Fruit fly (Drosophila melanogaster): Measurements from ENCODE around the gene CG3108.
A peak's percentile ranks its signal among the peaks of the same experiment; 100 is the strongest.

CG3108 gene

DNA sequence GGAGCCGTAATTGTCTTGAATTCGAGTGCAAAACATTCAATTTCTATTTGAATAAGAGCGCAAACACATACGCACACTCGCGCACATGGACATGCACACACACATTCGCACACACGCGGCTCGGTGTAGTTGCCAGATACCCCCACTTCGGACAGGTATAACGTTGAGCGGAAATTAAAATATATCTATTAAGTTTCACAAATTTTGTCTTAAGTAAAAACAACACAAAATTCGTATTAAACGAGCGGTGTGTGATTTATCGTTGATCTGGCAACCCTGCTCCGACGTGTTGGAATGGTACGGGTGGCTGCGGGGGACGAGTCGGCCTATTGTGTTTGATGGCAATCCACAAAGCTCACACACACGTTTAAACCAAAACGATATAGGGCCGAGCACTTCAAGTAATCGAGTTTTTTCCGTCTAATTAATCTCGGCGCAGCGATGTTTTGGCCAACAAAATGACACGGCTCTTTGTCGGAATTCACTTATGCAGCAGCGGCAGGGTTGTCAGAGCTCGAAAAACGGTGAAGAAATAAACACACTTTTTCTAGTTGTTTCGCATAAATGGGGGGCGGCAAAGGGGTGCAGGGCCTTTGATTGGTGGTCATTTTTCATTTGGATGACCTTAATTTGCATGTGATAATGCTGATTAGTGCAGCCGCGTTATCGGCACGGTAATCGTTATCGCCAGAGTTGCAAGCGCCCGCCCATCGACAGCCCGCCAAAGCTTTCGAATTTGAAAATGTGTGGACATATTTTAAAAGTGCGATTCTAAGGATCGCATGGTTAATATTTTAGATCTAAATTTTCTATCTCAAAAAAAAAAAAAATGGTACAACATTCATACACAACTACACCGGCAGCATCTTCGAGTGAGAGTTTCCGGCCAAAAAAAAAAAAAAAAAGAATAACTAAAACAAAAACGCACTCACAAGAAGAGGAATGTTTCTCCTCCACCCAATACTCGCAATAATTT, 35.3 kb downstream of the CG3108 start (continued):
- no peak for TF ChIP-seq Hr39 (optimal IDR thresholded peaks at IDR 0.05)
- no peak for TF ChIP-seq CHES-1-like (GFP tag; optimal IDR thresholded peaks at IDR 0.05)
- peak; percentile 42 for TF ChIP-seq Atf-2 (GFP tag; optimal IDR thresholded peaks at IDR 0.05)
- TF ChIP-seq CoRest (tag; optimal IDR thresholded peaks at IDR 0.05), result peak; percentile 72
- peak; percentile 66; the same call in 2 of the 3 replicates for TF ChIP-seq CG17361 (GFP tag; IDR thresholded peaks at IDR 0.05)
- peak; percentile 80 for TF ChIP-seq CG10366 (GFP tag; IDR thresholded peaks at IDR 0.05)
- TF ChIP-seq vnd (GFP tag; IDR thresholded peaks at IDR 0.05; ENCODE audit: partially characterized antibody), result no peak
- TF ChIP-seq CG13123 (GFP tag; optimal IDR thresholded peaks at IDR 0.05), result no peak
- TF ChIP-seq fu2 (GFP tag; optimal IDR thresholded peaks at IDR 0.05), result peak; percentile 54
- TF ChIP-seq CG9437 (GFP tag; optimal IDR thresholded peaks at IDR 0.05), result peak; percentile 9
- peak; percentile 35 for TF ChIP-seq CG18011 (GFP tag; optimal IDR thresholded peaks at IDR 0.05)
- no peak for TF ChIP-seq sima (GFP tag; optimal IDR thresholded peaks at IDR 0.05)
- peak; percentile 87 for TF ChIP-seq crol (GFP tag; IDR thresholded peaks at IDR 0.05)
- TF ChIP-seq CG2199 (GFP tag; IDR thresholded peaks at IDR 0.05), result no peak
- peak; percentile 70 for TF ChIP-seq CG32772 (GFP tag; IDR thresholded peaks at IDR 0.05)
- TF ChIP-seq Meics (GFP tag; optimal IDR thresholded peaks at IDR 0.05), result peak; percentile 73
- TF ChIP-seq Antp (GFP tag; optimal IDR thresholded peaks at IDR 0.05), result peak; percentile 17
- TF ChIP-seq CG8281 (tag; optimal IDR thresholded peaks at IDR 0.05), result peak; percentile 25
- peak; percentile 84 for TF ChIP-seq vvl (GFP tag; IDR thresholded peaks at IDR 0.05)
- TF ChIP-seq CG17612 (GFP tag; IDR thresholded peaks at IDR 0.05), result peak; percentile 42; the same call in 1 of the 2 replicates
- no peak for TF ChIP-seq br (optimal IDR thresholded peaks at IDR 0.05)
- TF ChIP-seq bowl (GFP tag; IDR thresholded peaks at IDR 0.05), result peak; percentile 54; the same call in 1 of the 2 replicates
- peak; percentile 80 for TF ChIP-seq CG12659 (GFP tag; optimal IDR thresholded peaks at IDR 0.05)
- TF ChIP-seq CG3726 (GFP tag; IDR thresholded peaks at IDR 0.05), result peak; percentile 57; the same call in 1 of the 3 replicates
- peak; percentile 13 for TF ChIP-seq fd64A (GFP tag; optimal IDR thresholded peaks at IDR 0.05)
- TF ChIP-seq CG18599 (GFP tag; optimal IDR thresholded peaks at IDR 0.05), result peak; percentile 88
- TF ChIP-seq CG1647 (GFP tag; optimal IDR thresholded peaks at IDR 0.05), result peak; percentile 18
- TF ChIP-seq CG15073 (GFP tag; optimal IDR thresholded peaks at IDR 0.05), result peak; percentile 7
- peak; percentile 36 for TF ChIP-seq YL-1 (GFP tag; optimal IDR thresholded peaks at IDR 0.05)
- TF ChIP-seq ap (GFP tag; IDR thresholded peaks at IDR 0.05), result peak; percentile 49; the same call in 1 of the 2 replicates
- TF ChIP-seq danr (GFP tag; IDR thresholded peaks at IDR 0.05), result peak; percentile 56; the same call in 1 of the 2 replicates
- TF ChIP-seq CG3847 (GFP tag; IDR thresholded peaks at IDR 0.05), result peak; percentile 81
- TF ChIP-seq CG11560 (tag; IDR thresholded peaks at IDR 0.05), result peak; percentile 46; the same call in 1 of the 3 replicates
- TF ChIP-seq CG10431 (GFP tag; optimal IDR thresholded peaks at IDR 0.05), result peak; percentile 37
- no peak for TF ChIP-seq D (optimal IDR thresholded peaks at IDR 0.05)
- peak; percentile 70 for TF ChIP-seq D (GFP tag; optimal IDR thresholded peaks at IDR 0.05)
- TF ChIP-seq z (GFP tag; IDR thresholded peaks at IDR 0.05), result no peak
- TF ChIP-seq Fer2 (tag; optimal IDR thresholded peaks at IDR 0.05), result peak; percentile 68
- 0 out of 3 replicates have a peak, but pooled peaks have one; percentile 27 for TF ChIP-seq Doc3 (GFP tag; IDR thresholded peaks at IDR 0.05; ENCODE audit: partially characterized antibody)
- TF ChIP-seq CG18619 (GFP tag; optimal IDR thresholded peaks at IDR 0.05), result peak; percentile 72
- TF ChIP-seq CG4617 (GFP tag; optimal IDR thresholded peaks at IDR 0.05; ENCODE audit: borderline replicate concordance), result peak; percentile 45
- TF ChIP-seq CG10209 (GFP tag; optimal IDR thresholded peaks at IDR 0.05), result peak; percentile 72
- TF ChIP-seq Xbp1 (GFP tag; optimal IDR thresholded peaks at IDR 0.05), result peak; percentile 74
- peak; percentile 75 for TF ChIP-seq Dref (GFP tag; IDR thresholded peaks at IDR 0.05)
- no peak for TF ChIP-seq slp2 (GFP tag; optimal IDR thresholded peaks at IDR 0.05)
- peak; percentile 60 for TF ChIP-seq HLH4C (GFP tag; IDR thresholded peaks at IDR 0.05; ENCODE audit: partially characterized antibody)
- TF ChIP-seq CG16863 (GFP tag; optimal IDR thresholded peaks at IDR 0.05), result peak; percentile 22
- no peak for TF ChIP-seq gfzf (GFP tag; optimal IDR thresholded peaks at IDR 0.05)
- peak; percentile 67 for TF ChIP-seq phol (tag; optimal IDR thresholded peaks at IDR 0.05)

All from whole organism, embryonic.